Fruit fly (Drosophila melanogaster) whole organism: Measurements from ENCODE around the gene ATPsyngamma.

ENCODE experiments used
- CG8478 ChIP-seq: fragments of >200 bp; optimal IDR thresholded peaks from 2 replicates; lab custom pipeline; 2018; ENCODE audit warnings: inconsistent platforms
- EcR ChIP-seq, 2 experiments: fragments of >200 bp; optimal IDR thresholded peaks; 2 replicates each; lab custom pipeline; 2017; ENCODE audit warnings: missing biosample characterization in 2 of 2, missing genetic modification characterization in 2 of 2, missing genetic modification reagents in 2 of 2
- pan ChIP-seq: fragments of >200 bp; optimal IDR thresholded peaks from 2 replicates; lab custom pipeline; 2017
- usp ChIP-seq: fragments of >200 bp; optimal IDR thresholded peaks from 2 replicates; lab custom pipeline; 2017; ENCODE audit warnings: missing biosample characterization, missing genetic modification characterization, mixed read lengths

DNA sequence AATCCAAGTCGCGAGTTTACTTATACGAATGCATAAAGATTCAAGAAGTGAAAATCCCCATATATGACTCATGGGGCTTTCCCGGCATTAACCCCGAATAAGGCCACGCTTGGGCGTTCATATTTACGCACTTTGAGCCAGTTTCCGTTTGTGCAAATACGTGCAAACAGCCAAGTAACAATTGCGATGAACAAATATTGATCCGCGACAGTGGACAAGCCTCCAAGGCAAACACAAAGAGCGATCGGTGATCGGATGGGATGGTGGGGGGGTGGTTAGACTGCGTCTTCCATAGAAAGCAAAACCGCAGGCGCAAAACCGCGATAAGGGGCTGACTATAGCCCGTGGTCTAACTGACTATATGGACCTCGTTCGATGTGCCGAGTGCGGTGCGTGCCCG is 8.3 kb upstream of the ATPsyngamma start:
- no peak for TF ChIP-seq pan (lab: Kevin White, UChicago)
- no peak for TF ChIP-seq EcR (GFP tag; optimal IDR thresholded peaks at IDR 0.05; lab: Kevin White, UChicago)
- TF ChIP-seq usp (GFP tag; lab: Kevin White, UChicago) = no peak
- no peak for TF ChIP-seq CG8478 (lab: Kevin White, UChicago)
